Worm (Caenorhabditis elegans) whole organism, mixed stage, embryonic: ENCODE measurements around the gene srt-43.

Source experiments
- nhr-237 ChIP-seq: fragments of 150-350 bp; optimal IDR thresholded peaks from 2 replicates; lab custom pipeline; 2014; ENCODE audit warnings: missing biosample characterization, missing genetic modification characterization
- snpc-4 ChIP-seq: fragments of 150-350 bp; optimal IDR thresholded peaks from 2 replicates; lab custom pipeline; 2014; ENCODE audit warnings: missing biosample characterization, missing genetic modification characterization
- unc-62 ChIP-seq: fragments of 150-350 bp; optimal IDR thresholded peaks from 2 replicates; lab custom pipeline; 2014; ENCODE audit warnings: missing biosample characterization, missing genetic modification reagents, missing genetic modification characterization

- TF ChIP-seq snpc-4 (tag; lab: Kevin White, UChicago) = no peak
- no peak for TF ChIP-seq nhr-237 (tag; lab: Kevin White, UChicago)
- TF ChIP-seq unc-62 (GFP tag; lab: Kevin White, UChicago) = no peak
Measured at ce11 chrV:12752407-12752806, 16.6 kb upstream of the srt-43 start, which contains the start of gene C15C8.8.
